Worm (Caenorhabditis elegans) whole organism, late embryonic: Measurements from ENCODE around the gene hum-6.

ENCODE experiments used
- C38D4.7 ChIP-seq: fragments of 200-800 bp; sonication (Bioruptor generic); optimal IDR thresholded peaks from 2 replicates; lab custom pipeline; 2018; ENCODE audit warnings: mild to moderate bottlenecking, missing genetic modification characterization, moderate library complexity, missing compliant biosample characterization
- K02D7.2 ChIP-seq: sonication (generic microtip); optimal IDR thresholded peaks from 2 replicates; lab custom pipeline; 2017; ENCODE audit warnings: mild to moderate bottlenecking, missing genetic modification characterization, missing compliant biosample characterization
- Y22D7AL.16 ChIP-seq: sonication (generic microtip); optimal IDR thresholded peaks from 2 replicates; lab custom pipeline; 2016; ENCODE audit warnings: missing genetic modification characterization, missing compliant biosample characterization
- ceh-18 ChIP-seq: sonication (generic microtip); optimal IDR thresholded peaks from 2 replicates; lab custom pipeline; 2016; ENCODE audit warnings: missing genetic modification characterization, missing compliant biosample characterization
- ceh-2 ChIP-seq: sonication (generic microtip); optimal IDR thresholded peaks from 2 replicates; lab custom pipeline; 2016; ENCODE audit warnings: missing genotype, missing genetic modification characterization, missing compliant biosample characterization
- ceh-22 ChIP-seq: sonication (generic microtip); optimal IDR thresholded peaks from 2 replicates; lab custom pipeline; 2017; ENCODE audit warnings: missing biosample characterization, missing genetic modification characterization
- ceh-24 ChIP-seq: sonication (generic microtip); optimal IDR thresholded peaks from 2 replicates; lab custom pipeline; 2016; ENCODE audit warnings: mild to moderate bottlenecking, missing genetic modification characterization, missing compliant biosample characterization
- ceh-31 ChIP-seq: sonication (generic microtip); optimal IDR thresholded peaks from 2 replicates; lab custom pipeline; 2016; ENCODE audit warnings: missing genetic modification characterization, missing compliant biosample characterization
- ceh-34 ChIP-seq: sonication (generic microtip); optimal IDR thresholded peaks from 2 replicates; lab custom pipeline; 2016; ENCODE audit warnings: mild to moderate bottlenecking, missing genetic modification characterization, missing compliant biosample characterization
- ceh-45 ChIP-seq: fragments of 200-800 bp; sonication (Bioruptor generic); IDR thresholded peaks from 2 replicates; pipeline ENCODE4 v1.3.6; 2022; ENCODE audit warnings: missing genetic modification reagents, missing genetic modification characterization, missing compliant biosample characterization
- ceh-9 ChIP-seq: sonication (generic microtip); optimal IDR thresholded peaks from 2 replicates; lab custom pipeline; 2016; ENCODE audit warnings: mild to moderate bottlenecking, missing genetic modification characterization, inconsistent platforms, missing compliant biosample characterization
- che-1 ChIP-seq: sonication (generic microtip); optimal IDR thresholded peaks from 2 replicates; lab custom pipeline; 2016; ENCODE audit warnings: mild to moderate bottlenecking, missing genetic modification characterization, missing compliant biosample characterization
- dve-1 ChIP-seq: sonication (generic microtip); optimal IDR thresholded peaks from 2 replicates; lab custom pipeline; 2017; ENCODE audit warnings: antibody characterized with exemption, mild to moderate bottlenecking, missing genetic modification characterization, missing compliant biosample characterization
- elt-2 ChIP-seq: sonication (generic microtip); optimal IDR thresholded peaks from 2 replicates; lab custom pipeline; 2016; ENCODE audit warnings: missing genetic modification reagents, missing genetic modification characterization, missing compliant biosample characterization
- elt-4 ChIP-seq: sonication (generic microtip); optimal IDR thresholded peaks from 2 replicates; lab custom pipeline; 2016; ENCODE audit warnings: missing genetic modification characterization, missing compliant biosample characterization
- ets-4 ChIP-seq: sonication (generic microtip); optimal IDR thresholded peaks from 2 replicates; lab custom pipeline; 2016; ENCODE audit warnings: missing genetic modification characterization, missing compliant biosample characterization
- fkh-10 ChIP-seq: fragments of 150-350 bp; optimal IDR thresholded peaks from 2 replicates; lab custom pipeline; 2014; ENCODE audit warnings: missing biosample characterization, missing genetic modification reagents, missing genetic modification characterization
- gmeb-2 ChIP-seq: sonication (generic microtip); optimal IDR thresholded peaks from 2 replicates; lab custom pipeline; 2016; ENCODE audit warnings: missing genetic modification characterization, inconsistent platforms, missing compliant biosample characterization
- hlh-13 ChIP-seq: fragments of 200-800 bp; sonication (Bioruptor generic); optimal IDR thresholded peaks from 2 replicates; lab custom pipeline; 2018; ENCODE audit warnings: mild to moderate bottlenecking, missing genetic modification characterization, missing compliant biosample characterization
- hlh-15 ChIP-seq: sonication (generic microtip); optimal IDR thresholded peaks from 2 replicates; lab custom pipeline; 2016; ENCODE audit warnings: missing genetic modification characterization, missing compliant biosample characterization
- hlh-6 ChIP-seq: sonication (generic microtip); optimal IDR thresholded peaks from 2 replicates; lab custom pipeline; 2016; ENCODE audit warnings: missing genotype, missing genetic modification characterization, missing compliant biosample characterization
- hlh-8 ChIP-seq: sonication (generic microtip); optimal IDR thresholded peaks from 2 replicates; lab custom pipeline; 2016; ENCODE audit warnings: missing genotype, missing genetic modification characterization, missing compliant biosample characterization
- lin-11 ChIP-seq: fragments of 200-800 bp; sonication (Bioruptor generic); optimal IDR thresholded peaks from 2 replicates; lab custom pipeline; 2018; ENCODE audit warnings: mild to moderate bottlenecking, missing genetic modification characterization, missing compliant biosample characterization
- mec-3 ChIP-seq: sonication (generic microtip); optimal IDR thresholded peaks from 2 replicates; lab custom pipeline; 2016; ENCODE audit warnings: borderline replicate concordance, missing genetic modification characterization, missing compliant biosample characterization
- nfya-1 ChIP-seq: sonication (generic microtip); optimal IDR thresholded peaks from 2 replicates; lab custom pipeline; 2017; ENCODE audit warnings: missing genetic modification characterization, mild to moderate bottlenecking, missing compliant biosample characterization, antibody characterized with exemption, moderate library complexity
- npax-4 ChIP-seq: sonication (generic microtip); optimal IDR thresholded peaks from 2 replicates; lab custom pipeline; 2016; ENCODE audit warnings: missing genetic modification characterization, missing compliant biosample characterization
- odd-2 ChIP-seq: sonication (generic microtip); optimal IDR thresholded peaks from 2 replicates; lab custom pipeline; 2017; ENCODE audit warnings: antibody characterized with exemption, mild to moderate bottlenecking, missing genetic modification characterization, missing compliant biosample characterization
- pqm-1 ChIP-seq: sonication (generic microtip); optimal IDR thresholded peaks from 2 replicates; lab custom pipeline; 2016; ENCODE audit warnings: missing genetic modification characterization, missing compliant biosample characterization
- ref-2 ChIP-seq: sonication (generic microtip); optimal IDR thresholded peaks from 2 replicates; lab custom pipeline; 2016; ENCODE audit warnings: missing genetic modification characterization, missing compliant biosample characterization
- rnt-1 ChIP-seq: sonication (generic microtip); optimal IDR thresholded peaks from 2 replicates; lab custom pipeline; 2016; ENCODE audit warnings: missing genetic modification characterization, missing compliant biosample characterization
- sdc-2 ChIP-seq: sonication (generic microtip); optimal IDR thresholded peaks from 2 replicates; lab custom pipeline; 2016; ENCODE audit warnings: missing genotype, missing genetic modification characterization, missing compliant biosample characterization
- sox-2 ChIP-seq: fragments of 200-800 bp; sonication (Bioruptor generic); IDR thresholded peaks from 2 replicates; pipeline ENCODE4 v1.3.6; 2022; ENCODE audit warnings: missing genetic modification reagents, missing genetic modification characterization, missing compliant biosample characterization
- syd-9 ChIP-seq: sonication (generic microtip); optimal IDR thresholded peaks from 2 replicates; lab custom pipeline; 2016; ENCODE audit warnings: mild to moderate bottlenecking, missing genetic modification characterization, moderate library complexity, missing compliant biosample characterization
- tbx-2 ChIP-seq: sonication (generic microtip); optimal IDR thresholded peaks from 2 replicates; lab custom pipeline; 2016; ENCODE audit warnings: missing genetic modification characterization, missing compliant biosample characterization
- tbx-7 ChIP-seq: sonication (generic microtip); optimal IDR thresholded peaks from 2 replicates; lab custom pipeline; 2016; ENCODE audit warnings: missing genotype, missing genetic modification characterization, missing compliant biosample characterization
- unc-42 ChIP-seq: sonication (generic microtip); optimal IDR thresholded peaks from 2 replicates; lab custom pipeline; 2016; ENCODE audit warnings: missing genotype, missing genetic modification characterization, missing compliant biosample characterization
- unc-55 ChIP-seq: sonication (generic microtip); optimal IDR thresholded peaks from 2 replicates; lab custom pipeline; 2017; ENCODE audit warnings: missing biosample characterization, missing genetic modification reagents, missing genetic modification characterization

Gene hum-6

DNA sequence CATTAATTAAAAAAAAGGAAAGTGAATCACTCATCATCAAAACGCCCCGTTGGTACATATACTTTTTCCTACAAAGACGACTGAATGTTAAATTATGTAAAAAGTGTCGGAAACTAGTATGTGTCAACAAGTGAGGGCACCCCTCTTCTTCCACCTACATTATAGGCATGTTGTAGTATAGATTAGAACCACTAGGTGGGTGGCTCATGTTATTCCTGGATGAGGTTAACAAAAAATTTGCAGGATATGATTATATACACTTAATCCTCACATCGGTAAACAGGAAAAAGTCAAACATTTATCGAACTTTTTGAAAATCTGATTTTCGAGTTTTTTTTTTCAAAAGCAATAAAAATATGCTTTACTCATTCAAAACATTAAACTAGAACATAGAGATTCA is 26.9 kb upstream of the hum-6 start:
- TF ChIP-seq ceh-34 (tag; lab: Kevin White, UChicago), result no peak
- no peak for TF ChIP-seq ets-4
- no peak for TF ChIP-seq ceh-9 (tag; lab: Kevin White, UChicago)
- no peak for TF ChIP-seq hlh-13 (GFP tag; lab: Kevin White, UChicago)
- TF ChIP-seq hlh-8 (tag; lab: Kevin White, UChicago), result no peak
- TF ChIP-seq ceh-31 (tag; lab: Kevin White, UChicago), result no peak
- TF ChIP-seq elt-4 (tag; lab: Kevin White, UChicago), result no peak
- TF ChIP-seq mec-3, result no peak
- TF ChIP-seq tbx-7, result no peak
- no peak for TF ChIP-seq ceh-22 (tag; lab: Kevin White, UChicago)
- TF ChIP-seq odd-2 (tag; lab: Kevin White, UChicago), result no peak

DNA sequence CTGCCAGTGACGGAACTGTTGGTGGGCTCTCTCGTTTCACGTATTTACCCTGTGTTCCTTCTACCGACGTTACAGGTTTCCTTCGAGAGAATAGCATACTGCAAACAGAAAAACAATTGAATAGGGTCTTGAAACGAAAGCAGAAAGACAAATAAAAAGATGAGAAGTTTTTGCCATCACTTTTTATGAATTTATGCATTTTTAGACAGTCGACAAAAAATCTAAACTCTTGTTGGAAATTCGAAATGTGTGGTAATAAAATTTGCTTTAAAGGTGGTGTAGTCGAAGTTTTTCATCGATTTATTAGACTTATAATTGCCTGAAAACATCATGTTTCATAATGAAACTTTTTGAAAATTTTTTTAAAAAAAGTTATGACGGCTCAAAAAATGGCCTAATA is 15.8 kb upstream of the hum-6 start, which contains the start of gene sav-1:
TSS of gene sav-1 (minus strand) at position 101 of the 400 bp plus-strand sequence.
- TF ChIP-seq K02D7.2 (tag; lab: Kevin White, UChicago) (no peak), gmeb-2 (tag; lab: Kevin White, UChicago) (no peak), elt-2 (tag; lab: Kevin White, UChicago) (no peak), npax-4 (tag; lab: Kevin White, UChicago) (no peak), dve-1 (no peak), ets-4 (no peak), rnt-1 (tag; lab: Kevin White, UChicago) (no peak), tbx-2 (tag; lab: Kevin White, UChicago) (no peak), hlh-15 (tag; lab: Kevin White, UChicago) (no peak), C38D4.7 (no peak), ceh-24 (tag; lab: Kevin White, UChicago) (no peak), hlh-6 (no peak), ceh-45 (GFP tag; lab: Robert Waterston, UW) (no peak), pqm-1 (tag; lab: Kevin White, UChicago) (no peak), sox-2 (GFP tag; lab: Robert Waterston, UW) (no peak), nfya-1 (tag; lab: Kevin White, UChicago) (no peak)

DNA sequence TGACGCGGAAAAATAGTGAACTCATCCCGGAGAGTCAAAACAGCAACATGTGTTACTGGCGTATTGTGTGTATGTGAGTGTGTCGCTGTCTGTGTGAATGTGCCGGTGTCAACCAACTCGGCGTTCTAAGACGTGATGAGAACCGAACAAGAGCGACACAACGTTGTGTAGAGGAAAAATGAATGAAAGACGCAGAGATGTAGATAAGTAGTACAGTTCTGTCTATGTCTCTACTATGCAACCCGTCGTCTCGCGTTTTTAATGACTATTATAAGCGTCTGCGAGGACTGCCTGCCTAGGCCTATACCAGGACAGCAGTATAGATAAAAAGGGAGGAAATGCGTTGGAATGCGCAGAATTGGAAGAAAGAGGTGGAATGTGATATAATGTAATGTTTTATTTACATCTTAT is 14.9 kb upstream of the hum-6 start:
- TF ChIP-seq sdc-2 (tag; lab: Kevin White, UChicago) (peak; percentile 59), Y22D7AL.16 (tag; lab: Kevin White, UChicago) (no peak), nfya-1 (tag; lab: Kevin White, UChicago) (peak; percentile 6), syd-9 (tag; lab: Kevin White, UChicago) (no peak), tbx-2 (tag; lab: Kevin White, UChicago) (peak; percentile 63), lin-11 (tag; lab: Kevin White, UChicago) (no peak), hlh-6 (peak; percentile 23), ceh-18 (tag; lab: Kevin White, UChicago) (peak; percentile 35), unc-55 (GFP tag; lab: Kevin White, UChicago) (peak; percentile 73), ceh-31 (tag; lab: Kevin White, UChicago) (peak; percentile 58), rnt-1 (tag; lab: Kevin White, UChicago) (peak; percentile 13), elt-2 (tag; lab: Kevin White, UChicago) (peak; percentile 57), dve-1 (peak; percentile 20), npax-4 (tag; lab: Kevin White, UChicago) (no peak), ceh-2 (tag; lab: Kevin White, UChicago) (peak; percentile 26), unc-42 (tag; lab: Kevin White, UChicago) (no peak), fkh-10 (GFP tag; lab: Kevin White, UChicago) (no peak), ref-2 (tag; lab: Kevin White, UChicago) (peak; percentile 18), che-1 (tag; lab: Kevin White, UChicago) (no peak), hlh-8 (tag; lab: Kevin White, UChicago) (peak; percentile 41), ceh-34 (tag; lab: Kevin White, UChicago) (peak; percentile 3)
